Worm (Caenorhabditis elegans) whole organism, L4 larva: ENCODE data around the gene dohh-1.

ENCODE experiments used
- F10B5.3 ChIP-seq: sonication (generic microtip); optimal IDR thresholded peaks from 2 replicates; lab custom pipeline; 2016; ENCODE audit warnings: mild to moderate bottlenecking, missing genetic modification characterization, missing compliant biosample characterization
- F44E2.7 ChIP-seq: fragments of 200-800 bp; sonication (Bioruptor generic); IDR thresholded peaks from 2 replicates; pipeline ENCODE4 v2.1.2; 2022; ENCODE audit warnings: missing genetic modification characterization, missing compliant biosample characterization
- T20F7.1 ChIP-seq: fragments of 200-800 bp; sonication (Bioruptor generic); optimal IDR thresholded peaks from 2 replicates; lab custom pipeline; 2018; ENCODE audit warnings: mild to moderate bottlenecking, missing genetic modification characterization, missing compliant biosample characterization
- Y105C5A.15 ChIP-seq: fragments of 200-800 bp; sonication (Bioruptor generic); IDR thresholded peaks from 2 replicates; pipeline ENCODE4 v1.3.6; 2022; ENCODE audit warnings: missing genetic modification characterization, missing compliant biosample characterization
- Y48G9A.11 ChIP-seq: fragments of 200-800 bp; sonication (Bioruptor generic); IDR thresholded peaks from 2 replicates; pipeline ENCODE4 v1.3.6; 2022; ENCODE audit warnings: missing genetic modification reagents, missing genetic modification characterization, missing compliant biosample characterization
- Y5F2A.4 ChIP-seq: fragments of 200-800 bp; sonication (Bioruptor generic); optimal IDR thresholded peaks from 2 replicates; lab custom pipeline; 2018; ENCODE audit warnings: mild to moderate bottlenecking, missing genetic modification characterization, missing compliant biosample characterization
- Y75B8A.6 ChIP-seq: fragments of 200-800 bp; sonication (Bioruptor generic); IDR thresholded peaks from 2 replicates; pipeline ENCODE4 v1.3.6; 2022; ENCODE audit warnings: missing genetic modification reagents, missing genetic modification characterization, missing compliant biosample characterization
- ZK337.2 ChIP-seq: fragments of 200-800 bp; sonication (Bioruptor generic); IDR thresholded peaks from 2 replicates; pipeline ENCODE4 v1.3.6; 2022; ENCODE audit warnings: missing genetic modification reagents, missing genetic modification characterization, missing compliant biosample characterization
- aha-1 ChIP-seq: fragments of 150-350 bp; peaks from one replicate; lab custom pipeline; 2014; ENCODE audit warnings: missing biosample characterization, missing genetic modification characterization
- aly-2 ChIP-seq: sonication (generic microtip); optimal IDR thresholded peaks from 2 replicates; lab custom pipeline; 2018; ENCODE audit warnings: missing biosample characterization, missing genetic modification characterization
- ama-1 ChIP-seq: fragments of 150-350 bp; optimal IDR thresholded peaks from 2 replicates; lab custom pipeline; 2014; ENCODE audit warnings: inconsistent platforms, mixed read lengths
- arid-1 ChIP-seq: fragments of 200-800 bp; sonication (Bioruptor generic); conservative IDR thresholded peaks from 2 replicates; pipeline ENCODE4 v1.3.6; 2022; ENCODE audit warnings: missing genetic modification reagents, missing genetic modification characterization, missing compliant biosample characterization
- attf-4 ChIP-seq: sonication (generic microtip); optimal IDR thresholded peaks from 3 replicates; lab custom pipeline; 2017; ENCODE audit warnings: missing biosample characterization, missing genetic modification characterization
- ceh-44 ChIP-seq: fragments of 200-800 bp; sonication (Bioruptor generic); IDR thresholded peaks from 2 replicates; pipeline ENCODE4 v1.3.6; 2022; ENCODE audit warnings: missing genetic modification reagents, missing genetic modification characterization, missing compliant biosample characterization
- ceh-62 ChIP-seq: sonication (generic microtip); optimal IDR thresholded peaks from 2 replicates; lab custom pipeline; 2017; ENCODE audit warnings: missing biosample characterization, missing genetic modification characterization
- ceh-82 ChIP-seq: sonication (generic microtip); optimal IDR thresholded peaks from 2 replicates; lab custom pipeline; 2017; ENCODE audit warnings: missing biosample characterization, missing genetic modification characterization
- daf-8 ChIP-seq: fragments of 200-800 bp; sonication (Bioruptor generic); IDR thresholded peaks from 2 replicates; pipeline ENCODE4 v1.3.6; 2022; ENCODE audit warnings: missing genetic modification characterization, missing compliant biosample characterization
- dmd-8 ChIP-seq: fragments of 200-800 bp; sonication (Bioruptor generic); IDR thresholded peaks from 2 replicates; pipeline ENCODE4 v1.3.6; 2022; ENCODE audit warnings: missing genetic modification characterization, missing compliant biosample characterization
- dmd-9 ChIP-seq: fragments of 200-800 bp; sonication (Bioruptor generic); IDR thresholded peaks from 2 replicates; pipeline ENCODE4 v1.3.6; 2022; ENCODE audit warnings: missing genetic modification reagents, missing genetic modification characterization, missing compliant biosample characterization
- duxl-1 ChIP-seq: sonication (generic microtip); optimal IDR thresholded peaks from 2 replicates; lab custom pipeline; 2016; ENCODE audit warnings: mild to moderate bottlenecking, missing genetic modification characterization, moderate library complexity, missing compliant biosample characterization; ENCODE audit not compliant: poor library complexity
- egl-43 ChIP-seq: fragments of 200-800 bp; sonication (Bioruptor generic); IDR thresholded peaks from 2 replicates; pipeline ENCODE4 v1.3.6; 2022; ENCODE audit warnings: missing genetic modification reagents, missing genetic modification characterization, missing compliant biosample characterization
- gei-8 ChIP-seq: fragments of 200-800 bp; sonication (Bioruptor generic); optimal IDR thresholded peaks from 2 replicates; lab custom pipeline; 2018; ENCODE audit warnings: mild to moderate bottlenecking, missing genetic modification characterization, missing compliant biosample characterization
- lim-7 ChIP-seq: fragments of 200-800 bp; sonication (Bioruptor generic); IDR thresholded peaks from 2 replicates; pipeline ENCODE4 v1.3.6; 2022; ENCODE audit warnings: missing genetic modification characterization, missing compliant biosample characterization
- lin-39 ChIP-seq: fragments of 150-350 bp; optimal IDR thresholded peaks from 2 replicates; lab custom pipeline; 2014; ENCODE audit warnings: missing biosample characterization, missing genetic modification reagents, missing genetic modification characterization
- lir-3 ChIP-seq: sonication (generic microtip); optimal IDR thresholded peaks from 2 replicates; lab custom pipeline; 2016; ENCODE audit warnings: mild to moderate bottlenecking, missing genetic modification characterization, missing compliant biosample characterization
- lsy-2 ChIP-seq, 2 experiments: fragments of 150-350 bp in 1 of 2; sonication (generic microtip) in 1 of 2; optimal IDR thresholded peaks; 2 replicates each; lab custom pipeline; 2014 to 2017; ENCODE audit warnings: missing biosample characterization in 2 of 2, missing genetic modification characterization in 2 of 2
- madf-9 ChIP-seq: fragments of 200-800 bp; sonication (Bioruptor generic); conservative IDR thresholded peaks from 2 replicates; pipeline ENCODE4 v1.3.6; 2022; ENCODE audit warnings: missing genetic modification reagents, missing genetic modification characterization, missing compliant biosample characterization
- mep-1 ChIP-seq: fragments of 150-350 bp; sonication (generic microtip); optimal IDR thresholded peaks from 3 replicates; lab custom pipeline; 2014; ENCODE audit warnings: missing biosample characterization, missing genetic modification characterization
- nhr-10 ChIP-seq: fragments of 150-350 bp; optimal IDR thresholded peaks from 2 replicates; lab custom pipeline; 2014; ENCODE audit warnings: missing biosample characterization, missing genetic modification characterization
- nhr-102 ChIP-seq: sonication (generic microtip); optimal IDR thresholded peaks from 2 replicates; lab custom pipeline; 2016; ENCODE audit warnings: mild to moderate bottlenecking, missing genetic modification characterization, moderate library complexity, missing compliant biosample characterization
- nhr-111 ChIP-seq: fragments of 200-800 bp; sonication (Bioruptor generic); optimal IDR thresholded peaks from 2 replicates; lab custom pipeline; 2018; ENCODE audit warnings: mild to moderate bottlenecking, missing genetic modification characterization, missing compliant biosample characterization
- nhr-237 ChIP-seq: sonication (generic microtip); optimal IDR thresholded peaks from 2 replicates; lab custom pipeline; 2017; ENCODE audit warnings: missing biosample characterization, missing genetic modification characterization
- nhr-25 ChIP-seq: sonication (generic microtip); optimal IDR thresholded peaks from 2 replicates; lab custom pipeline; 2017; ENCODE audit warnings: missing genetic modification characterization, mild to moderate bottlenecking, missing compliant biosample characterization, antibody characterized with exemption, moderate library complexity, borderline replicate concordance; ENCODE audit not compliant: insufficient read depth
- nhr-41 ChIP-seq: fragments of 200-800 bp; sonication (Bioruptor generic); IDR thresholded peaks from 2 replicates; pipeline ENCODE4 v1.3.6; 2022; ENCODE audit warnings: missing genetic modification reagents, missing genetic modification characterization, missing compliant biosample characterization
- nhr-48 ChIP-seq: sonication (generic microtip); optimal IDR thresholded peaks from 2 replicates; lab custom pipeline; 2016; ENCODE audit warnings: mild to moderate bottlenecking, missing genetic modification characterization, missing compliant biosample characterization
- nhr-6 ChIP-seq: fragments of 150-350 bp; optimal IDR thresholded peaks from 2 replicates; lab custom pipeline; 2014; ENCODE audit warnings: missing biosample characterization, missing genetic modification characterization
- nhr-76 ChIP-seq: fragments of 150-350 bp; optimal IDR thresholded peaks from 2 replicates; lab custom pipeline; 2014; ENCODE audit warnings: missing biosample characterization, missing genetic modification characterization
- pqm-1 ChIP-seq: sonication (generic microtip); optimal IDR thresholded peaks from 2 replicates; lab custom pipeline; 2017; ENCODE audit warnings: missing biosample characterization, missing genetic modification characterization
- saeg-2 ChIP-seq: fragments of 200-800 bp; sonication (Bioruptor generic); IDR thresholded peaks from 2 replicates; pipeline ENCODE4 v1.3.6; 2022; ENCODE audit warnings: missing genetic modification reagents, missing genetic modification characterization, missing compliant biosample characterization
- sdz-12 ChIP-seq: fragments of 200-800 bp; sonication (Bioruptor generic); optimal IDR thresholded peaks from 2 replicates; lab custom pipeline; 2018; ENCODE audit warnings: mild to moderate bottlenecking, missing genetic modification characterization, missing compliant biosample characterization
- set-16 ChIP-seq: fragments of 200-800 bp; sonication (Bioruptor generic); IDR thresholded peaks from 2 replicates; pipeline ENCODE4 v1.3.6; 2022; ENCODE audit warnings: missing genetic modification reagents, missing genetic modification characterization, missing compliant biosample characterization
- snpc-1.2 ChIP-seq: fragments of 200-800 bp; sonication (Bioruptor generic); IDR thresholded peaks from 2 replicates; pipeline ENCODE4 v1.3.6; 2022; ENCODE audit warnings: missing genetic modification reagents, missing genetic modification characterization, missing compliant biosample characterization
- snpc-4 ChIP-seq: fragments of 150-350 bp; optimal IDR thresholded peaks from 2 replicates; lab custom pipeline; 2014; ENCODE audit warnings: missing biosample characterization, missing genetic modification characterization
- spr-1 ChIP-seq: sonication (generic microtip); optimal IDR thresholded peaks from 2 replicates; lab custom pipeline; 2016; ENCODE audit warnings: mild to moderate bottlenecking, missing genetic modification characterization, missing compliant biosample characterization
- tag-97 ChIP-seq: fragments of 200-800 bp; sonication (Bioruptor generic); IDR thresholded peaks from 2 replicates; pipeline ENCODE4 v1.3.6; 2022; ENCODE audit warnings: missing genetic modification characterization, missing compliant biosample characterization
- unc-39 ChIP-seq: sonication (generic microtip); optimal IDR thresholded peaks from 2 replicates; lab custom pipeline; 2017; ENCODE audit warnings: missing biosample characterization, missing genetic modification characterization
- zag-1 ChIP-seq: fragments of 150-350 bp; optimal IDR thresholded peaks from 2 replicates; lab custom pipeline; 2014; ENCODE audit warnings: missing biosample characterization, missing genetic modification characterization
- zip-2 ChIP-seq: fragments of 150-350 bp; optimal IDR thresholded peaks from 2 replicates; lab custom pipeline; 2014; ENCODE audit warnings: missing biosample characterization, missing genetic modification characterization
- ztf-11 ChIP-seq: fragments of 150-350 bp; optimal IDR thresholded peaks from 2 replicates; lab custom pipeline; 2014; ENCODE audit warnings: missing biosample characterization, missing genetic modification characterization

dohh-1 gene

ce11 chrII:10554972-10555371 is 24.8 kb upstream of the dohh-1 start, which contains the start of gene mnk-1:
TSS of gene mnk-1 (minus strand) at chrII:10555044.
- peak; percentile 87 for TF ChIP-seq aha-1
- TF ChIP-seq nhr-48 (tag; lab: Kevin White, UChicago) = no peak
- TF ChIP-seq egl-43 (GFP tag; lab: Robert Waterston, UW) = no peak
- TF ChIP-seq Y48G9A.11 (GFP tag; lab: Robert Waterston, UW) = no peak
- TF ChIP-seq F44E2.7 (GFP tag; lab: Robert Waterston, UW) = no peak
- TF ChIP-seq nhr-41 = no peak

- TF ChIP-seq lim-7 (GFP tag; lab: Robert Waterston, UW) = no peak
- no peak for TF ChIP-seq tag-97 (GFP tag; lab: Robert Waterston, UW)
- no peak; the same call in 1 of the 2 replicates for TF ChIP-seq arid-1 (GFP tag; lab: Robert Waterston, UW)
- 0 out of 2 replicates have a peak, but pooled peaks have one; percentile 13 for TF ChIP-seq Y105C5A.15 (GFP tag; lab: Robert Waterston, UW)
- TF ChIP-seq daf-8 (GFP tag; lab: Robert Waterston, UW) = no peak
- no peak for TF ChIP-seq aly-2
- TF ChIP-seq ceh-62 (tag; lab: Kevin White, UChicago) = no peak
- TF ChIP-seq spr-1 (tag; lab: Kevin White, UChicago) = peak; percentile 35
- no peak for TF ChIP-seq unc-39 (tag; lab: Kevin White, UChicago)
- TF ChIP-seq saeg-2 = peak; percentile 70
- no peak for TF ChIP-seq lir-3
- TF ChIP-seq nhr-237 (tag; lab: Kevin White, UChicago) = no peak
- TF ChIP-seq zag-1 (tag; lab: Kevin White, UChicago) = no peak
- TF ChIP-seq nhr-10 = peak; percentile 79
- no peak for TF ChIP-seq ZK337.2
- TF ChIP-seq ama-1 (lab: Kevin White, UChicago) = peak; percentile 57
- TF ChIP-seq gei-8 (GFP tag; lab: Kevin White, UChicago) = no peak
- no peak for TF ChIP-seq snpc-4 (tag; lab: Kevin White, UChicago)
- no peak for TF ChIP-seq set-16
- no peak for TF ChIP-seq Y48G9A.11 (GFP tag; lab: Robert Waterston, UW)
- TF ChIP-seq dmd-8 (GFP tag; lab: Robert Waterston, UW) = no peak
- TF ChIP-seq nhr-102 = peak; percentile 40
- TF ChIP-seq lin-39 (tag; lab: Kevin White, UChicago) = no peak
- peak; percentile 6 for TF ChIP-seq T20F7.1 (GFP tag; lab: Kevin White, UChicago)
- no peak for TF ChIP-seq ceh-82 (tag; lab: Kevin White, UChicago)
- no peak for TF ChIP-seq nhr-76 (tag; lab: Kevin White, UChicago)
- TF ChIP-seq ceh-44 (GFP tag; lab: Robert Waterston, UW) = no peak
- TF ChIP-seq Y5F2A.4 (GFP tag; lab: Kevin White, UChicago) = no peak
- TF ChIP-seq lsy-2 (tag; optimal IDR thresholded peaks at IDR 0.05; lab: Kevin White, UChicago) = peak; percentile 12 to 20
- peak; percentile 5 for TF ChIP-seq pqm-1 (tag; lab: Kevin White, UChicago)
- no peak for TF ChIP-seq snpc-1.2 (GFP tag; lab: Robert Waterston, UW)
- peak; percentile 57 for TF ChIP-seq duxl-1 (tag; lab: Kevin White, UChicago)
- no peak for TF ChIP-seq F10B5.3
- 0 out of 2 replicates have a peak, but pooled peaks have one; percentile 12 for TF ChIP-seq madf-9
- TF ChIP-seq egl-43 (GFP tag; lab: Robert Waterston, UW) = peak; percentile 3; the same call in 1 of the 2 replicates
- no peak for TF ChIP-seq ztf-11 (tag; lab: Kevin White, UChicago)
- no peak for TF ChIP-seq zip-2 (tag; lab: Kevin White, UChicago)
- no peak for TF ChIP-seq dmd-9 (GFP tag; lab: Robert Waterston, UW)
- TF ChIP-seq mep-1 (tag; lab: Kevin White, UChicago) = peak; percentile 72
- no peak for TF ChIP-seq attf-4 (tag; lab: Kevin White, UChicago)
- TF ChIP-seq Y75B8A.6 (GFP tag; lab: Robert Waterston, UW) = no peak
- TF ChIP-seq nhr-25 (tag; lab: Kevin White, UChicago) = peak; percentile 40
- TF ChIP-seq sdz-12 (GFP tag; lab: Kevin White, UChicago) = no peak
- TF ChIP-seq nhr-111 (GFP tag; lab: Kevin White, UChicago) = peak; percentile 15
- TF ChIP-seq nhr-6 (tag; lab: Kevin White, UChicago) = no peak
Observed at ce11 chrII:10555484-10556075, 24.2 kb upstream of the dohh-1 start.
